Fruit fly (Drosophila melanogaster) whole organism, embryonic: ENCODE measurements around the gene Glut4EF.

Source experiments
- Adf1 ChIP-seq: fragments of 200-800 bp; sonication (Bioruptor generic); IDR thresholded peaks from 2 replicates; pipeline ENCODE4 v1.3.6; 2022; ENCODE audit warnings: missing biosample characterization, missing genetic modification characterization
- Aef1 ChIP-seq: fragments of 200-800 bp; sonication (Bioruptor generic); IDR thresholded peaks from 3 replicates; pipeline ENCODE4 v1.3.6; 2022; ENCODE audit warnings: missing biosample characterization, missing genetic modification characterization
- Asciz ChIP-seq: fragments of 200-800 bp; sonication (Bioruptor generic); optimal IDR thresholded peaks from 2 replicates; lab custom pipeline; 2017; ENCODE audit warnings: missing biosample characterization, mild to moderate bottlenecking, missing genetic modification characterization, missing genetic modification reagents
- CG10959 ChIP-seq: fragments of 200-800 bp; sonication (Bioruptor generic); IDR thresholded peaks from 2 replicates; pipeline ENCODE4 v1.3.6; 2022; ENCODE audit warnings: missing biosample characterization, missing genetic modification characterization
- CG11723 ChIP-seq: fragments of 200-800 bp; sonication (Bioruptor generic); optimal IDR thresholded peaks from 2 replicates; lab custom pipeline; 2017; ENCODE audit warnings: missing biosample characterization, mild to moderate bottlenecking, missing genetic modification characterization
- CG12299 ChIP-seq: fragments of 200-800 bp; sonication (Bioruptor generic); optimal IDR thresholded peaks from 2 replicates; lab custom pipeline; 2018; ENCODE audit warnings: missing biosample characterization, mild to moderate bottlenecking, missing genetic modification characterization
- CG14050 ChIP-seq: fragments of 200-800 bp; sonication (Bioruptor generic); IDR thresholded peaks from 3 replicates; pipeline ENCODE4 v1.3.6; 2022; ENCODE audit warnings: missing biosample characterization, missing genetic modification characterization
- CG15601 ChIP-seq: fragments of 200-800 bp; sonication (Bioruptor generic); optimal IDR thresholded peaks from 3 replicates; lab custom pipeline; 2019; ENCODE audit warnings: missing biosample characterization, mild to moderate bottlenecking, missing genetic modification characterization, moderate library complexity
- CG17568 ChIP-seq: fragments of 200-800 bp; sonication (Bioruptor generic); optimal IDR thresholded peaks from 2 replicates; lab custom pipeline; 2018; ENCODE audit warnings: missing biosample characterization, mild to moderate bottlenecking, missing genetic modification characterization, moderate library complexity
- CG2202 ChIP-seq: fragments of 200-800 bp; sonication (Bioruptor generic); optimal IDR thresholded peaks from 2 replicates; lab custom pipeline; 2018; ENCODE audit warnings: missing biosample characterization, mild to moderate bottlenecking, missing genetic modification characterization
- CG2678 ChIP-seq: fragments of 200-800 bp; sonication (Bioruptor generic); optimal IDR thresholded peaks from 3 replicates; lab custom pipeline; 2019; ENCODE audit warnings: missing biosample characterization, mild to moderate bottlenecking, missing genetic modification characterization, moderate library complexity
- CG3838 ChIP-seq: fragments of 200-800 bp; sonication (Bioruptor generic); optimal IDR thresholded peaks from 3 replicates; lab custom pipeline; 2016; ENCODE audit warnings: missing biosample characterization, missing genetic modification characterization
- CG42726 ChIP-seq: fragments of 200-800 bp; sonication (Bioruptor generic); IDR thresholded peaks from 2 replicates; pipeline ENCODE4 v1.3.6; 2022; ENCODE audit warnings: missing biosample characterization, missing genetic modification characterization; ENCODE audit not compliant: partially characterized antibody
- CG6272 ChIP-seq: fragments of 200-800 bp; sonication (Bioruptor generic); IDR thresholded peaks from 2 replicates; pipeline ENCODE4 v1.3.6; 2022; ENCODE audit warnings: missing biosample characterization, missing genetic modification characterization
- CG6813 ChIP-seq: fragments of 200-800 bp; sonication (Bioruptor generic); optimal IDR thresholded peaks from 2 replicates; lab custom pipeline; 2017; ENCODE audit warnings: missing biosample characterization, missing genetic modification characterization, mild to moderate bottlenecking, moderate library complexity, missing genetic modification reagents
- CG7271 ChIP-seq: fragments of 200-800 bp; sonication (Bioruptor generic); optimal IDR thresholded peaks from 2 replicates; lab custom pipeline; 2018; ENCODE audit warnings: missing biosample characterization, mild to moderate bottlenecking, missing genetic modification characterization, moderate library complexity
- CG7745 ChIP-seq: fragments of 200-800 bp; sonication (Bioruptor generic); optimal IDR thresholded peaks from 2 replicates; lab custom pipeline; 2018; ENCODE audit warnings: missing biosample characterization, mild to moderate bottlenecking, missing genetic modification characterization, moderate library complexity
- CG7928 ChIP-seq: fragments of 200-800 bp; sonication (Bioruptor generic); optimal IDR thresholded peaks from 2 replicates; lab custom pipeline; 2017; ENCODE audit warnings: missing biosample characterization, mild to moderate bottlenecking, missing genetic modification characterization
- CG8281 ChIP-seq: fragments of 200-800 bp; sonication (Bioruptor generic); optimal IDR thresholded peaks from 2 replicates; lab custom pipeline; 2018; ENCODE audit warnings: missing biosample characterization, mild to moderate bottlenecking, missing genetic modification characterization, moderate library complexity
- CoRest ChIP-seq: fragments of 200-800 bp; sonication (Bioruptor generic); optimal IDR thresholded peaks from 3 replicates; lab custom pipeline; 2018; ENCODE audit warnings: missing biosample characterization, mild to moderate bottlenecking, missing genetic modification characterization, moderate library complexity
- Dek ChIP-seq: fragments of 200-800 bp; sonication (Bioruptor generic); optimal IDR thresholded peaks from 3 replicates; lab custom pipeline; 2019; ENCODE audit warnings: missing biosample characterization, mild to moderate bottlenecking, missing genetic modification characterization, moderate library complexity
- Dip2 ChIP-seq: fragments of 200-800 bp; sonication (Bioruptor generic); IDR thresholded peaks from 2 replicates; pipeline ENCODE4 v1.3.6; 2022; ENCODE audit warnings: missing biosample characterization, missing genetic modification characterization
- ERR ChIP-seq: fragments of 200-800 bp; sonication (Bioruptor generic); optimal IDR thresholded peaks from 2 replicates; lab custom pipeline; 2016; ENCODE audit warnings: missing biosample characterization, missing genetic modification characterization
- GATAe ChIP-seq: fragments of 200-800 bp; sonication (Bioruptor generic); conservative IDR thresholded peaks from 2 replicates; pipeline ENCODE4 v1.3.6; 2022; ENCODE audit warnings: missing biosample characterization, missing genetic modification characterization
- Gug ChIP-seq: fragments of 200-800 bp; sonication (Bioruptor generic); IDR thresholded peaks from 4 replicates; pipeline ENCODE4 v1.3.6; 2022; ENCODE audit warnings: missing biosample characterization, missing genetic modification characterization
- HmgD ChIP-seq: fragments of 200-800 bp; sonication (Bioruptor generic); optimal IDR thresholded peaks from 3 replicates; lab custom pipeline; 2016; ENCODE audit warnings: missing biosample characterization, missing genetic modification characterization
- Hsf ChIP-seq: fragments of 200-800 bp; sonication (Bioruptor generic); optimal IDR thresholded peaks from 3 replicates; lab custom pipeline; 2016; ENCODE audit warnings: missing biosample characterization, missing genetic modification characterization
- Lpt ChIP-seq: fragments of >200 bp; optimal IDR thresholded peaks from 2 replicates; lab custom pipeline; 2018; ENCODE audit warnings: missing biosample characterization, missing genetic modification characterization
- Sin3A ChIP-seq: fragments of >200 bp; optimal IDR thresholded peaks from 2 replicates; lab custom pipeline; 2018
- Ssrp ChIP-seq: fragments of 200-800 bp; sonication (Bioruptor generic); optimal IDR thresholded peaks from 2 replicates; lab custom pipeline; 2018; ENCODE audit warnings: missing biosample characterization, mild to moderate bottlenecking, missing genetic modification characterization, moderate library complexity
- Usf ChIP-seq: fragments of 200-800 bp; sonication (Bioruptor generic); optimal IDR thresholded peaks from 2 replicates; lab custom pipeline; 2017; ENCODE audit warnings: missing genotype, missing biosample characterization, missing genetic modification characterization
- al ChIP-seq: fragments of 200-800 bp; sonication (Bioruptor generic); IDR thresholded peaks from 2 replicates; pipeline ENCODE4 v1.3.6; 2022; ENCODE audit warnings: missing biosample characterization, missing genetic modification characterization
- bcd ChIP-seq: fragments of 200-800 bp; sonication (Bioruptor generic); optimal IDR thresholded peaks from 2 replicates; lab custom pipeline; 2017; ENCODE audit warnings: missing biosample characterization, mild to moderate bottlenecking, missing genetic modification characterization
- disco-r ChIP-seq: fragments of 200-800 bp; sonication (Bioruptor generic); optimal IDR thresholded peaks from 2 replicates; lab custom pipeline; 2016; ENCODE audit warnings: missing biosample characterization, missing genetic modification characterization
- dm ChIP-seq: fragments of 200-800 bp; sonication (Bioruptor generic); optimal IDR thresholded peaks from 3 replicates; lab custom pipeline; 2016; ENCODE audit warnings: missing biosample characterization, missing genetic modification characterization
- fru ChIP-seq: fragments of >200 bp; optimal IDR thresholded peaks from 2 replicates; lab custom pipeline; 2017
- ham ChIP-seq: fragments of 200-800 bp; sonication (Bioruptor generic); IDR thresholded peaks from 2 replicates; pipeline ENCODE4 v1.3.6; 2022; ENCODE audit warnings: missing biosample characterization, missing genetic modification characterization
- lola ChIP-seq, 3 experiments: fragments of >200 bp in 2 of 3; fragments of 200-800 bp in 1 of 3; sonication (Bioruptor generic) in 1 of 3; optimal IDR thresholded peaks; 2 replicates each; lab custom pipeline; 2017 to 2019; ENCODE audit warnings: missing biosample characterization in 3 of 3, missing genetic modification characterization in 3 of 3, mild to moderate bottlenecking in 1 of 3, moderate library complexity in 1 of 3
- mirr ChIP-seq: fragments of 200-800 bp; sonication (Bioruptor generic); optimal IDR thresholded peaks from 3 replicates; lab custom pipeline; 2018; ENCODE audit warnings: missing biosample characterization, mild to moderate bottlenecking, missing genetic modification characterization
- p53 ChIP-seq: fragments of 200-800 bp; sonication (Bioruptor generic); optimal IDR thresholded peaks from 2 replicates; lab custom pipeline; 2016; ENCODE audit warnings: missing biosample characterization, missing genetic modification characterization
- prd ChIP-seq, 3 experiments: fragments of >200 bp in 2 of 3; fragments of 200-800 bp in 1 of 3; sonication (Bioruptor generic) in 1 of 3; optimal IDR thresholded peaks in 2 of 3; IDR thresholded peaks in 1 of 3; 2 replicates in 2 of 3; 3 replicates in 1 of 3; pipeline versions ENCODE4 v1.3.6 to Lab custom; 2017 to 2022; ENCODE audit warnings: missing biosample characterization in 1 of 3, missing genetic modification characterization in 1 of 3
- ro ChIP-seq: fragments of 200-800 bp; sonication (Bioruptor generic); IDR thresholded peaks from 2 replicates; pipeline ENCODE4 v1.3.6; 2022; ENCODE audit warnings: missing biosample characterization, missing genetic modification characterization
- sens-2 ChIP-seq: fragments of 200-800 bp; sonication (Bioruptor generic); IDR thresholded peaks from 2 replicates; pipeline ENCODE4 v1.3.6; 2022; ENCODE audit warnings: missing biosample characterization, missing genetic modification characterization
- slp2 ChIP-seq: fragments of 200-800 bp; sonication (Bioruptor generic); optimal IDR thresholded peaks from 2 replicates; lab custom pipeline; 2016; ENCODE audit warnings: missing biosample characterization, missing genetic modification characterization
- so ChIP-seq: fragments of 200-800 bp; sonication (Bioruptor generic); IDR thresholded peaks from 3 replicates; pipeline ENCODE4 v1.3.6; 2022; ENCODE audit warnings: missing biosample characterization, missing genetic modification characterization
- sob ChIP-seq: fragments of 200-800 bp; sonication (Bioruptor generic); IDR thresholded peaks from 2 replicates; pipeline ENCODE4 v1.3.6; 2022; ENCODE audit warnings: missing biosample characterization, missing genetic modification characterization
- stwl ChIP-seq: fragments of 200-800 bp; sonication (Bioruptor generic); optimal IDR thresholded peaks from 3 replicates; lab custom pipeline; 2018; ENCODE audit warnings: missing biosample characterization, mild to moderate bottlenecking, missing genetic modification characterization, moderate library complexity
- trem ChIP-seq: fragments of 200-800 bp; optimal IDR thresholded peaks from 3 replicates; lab custom pipeline; 2019; ENCODE audit warnings: missing biosample characterization, mild to moderate bottlenecking, missing genetic modification characterization, moderate library complexity
- unc-4 ChIP-seq: fragments of 200-800 bp; sonication (Bioruptor generic); IDR thresholded peaks from 2 replicates; pipeline ENCODE4 v1.3.6; 2022; ENCODE audit warnings: missing biosample characterization, missing genetic modification characterization; ENCODE audit not compliant: partially characterized antibody
- wdn ChIP-seq: fragments of 200-800 bp; sonication (Bioruptor generic); IDR thresholded peaks from 2 replicates; pipeline ENCODE4 v1.3.6; 2022; ENCODE audit warnings: missing biosample characterization, missing genetic modification characterization
- zf30C ChIP-seq: fragments of 200-800 bp; sonication (Bioruptor generic); optimal IDR thresholded peaks from 3 replicates; lab custom pipeline; 2018; ENCODE audit warnings: missing biosample characterization, mild to moderate bottlenecking, missing genetic modification characterization

The Glut4EF gene

DNA sequence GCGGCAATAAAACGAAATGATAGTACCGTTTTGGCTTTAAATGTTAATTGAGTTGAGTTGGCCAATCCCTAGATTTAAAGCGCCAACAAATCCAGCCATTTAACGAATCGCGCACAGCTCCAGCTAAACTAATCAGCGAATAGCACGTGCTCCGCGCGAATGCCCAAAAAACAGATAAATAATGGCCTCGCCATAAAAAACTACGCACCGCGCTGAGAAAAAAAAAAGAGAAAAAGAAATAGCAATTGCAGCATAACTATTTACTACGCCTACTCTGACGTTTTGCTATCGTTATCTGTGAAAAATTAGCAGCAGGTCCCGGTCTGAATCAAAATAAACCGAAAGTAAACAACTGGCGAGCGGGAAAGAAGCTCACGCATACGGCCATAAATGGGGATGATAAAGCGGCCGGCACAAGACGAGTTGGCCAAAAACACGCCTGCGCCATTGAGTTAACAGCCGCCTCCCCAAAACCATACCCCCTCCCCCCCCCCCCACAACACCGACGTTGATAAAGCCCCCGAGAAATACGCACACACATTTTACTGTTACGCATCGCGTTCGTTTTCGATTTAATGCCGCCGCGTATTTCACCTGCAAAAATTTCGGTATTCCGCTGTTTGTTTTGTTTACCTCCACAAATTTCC lies 65.0 kb downstream of the Glut4EF start (continued):
- TF ChIP-seq lola (GFP tag; optimal IDR thresholded peaks at IDR 0.05; lab: Kevin White, UChicago) (no peak), CG2202 (tag; lab: Kevin White, UChicago) (no peak), CG17568 (GFP tag; lab: Kevin White, UChicago) (no peak), Usf (GFP tag; lab: Kevin White, UChicago) (no peak), mirr (GFP tag; lab: Kevin White, UChicago) (peak; percentile 58), Hsf (GFP tag; lab: Kevin White, UChicago) (no peak), Lpt (no peak), fru (lab: Kevin White, UChicago) (no peak), Gug (no peak), ERR (GFP tag; lab: Kevin White, UChicago) (no peak), bcd (no peak), ham (GFP tag; lab: Robert Waterston, UW) (no peak), CG42726 (GFP tag; lab: Robert Waterston, UW) (no peak), Asciz (GFP tag; lab: Kevin White, UChicago) (no peak), CG6813 (GFP tag; lab: Kevin White, UChicago) (no peak), prd (optimal IDR thresholded peaks at IDR 0.05; lab: Kevin White, UChicago) (no peak), prd (GFP tag; IDR thresholded peaks at IDR 0.05; lab: Robert Waterston, UW) (no peak), GATAe (peak; percentile 58), p53 (GFP tag; lab: Kevin White, UChicago) (no peak), CG6272 (no peak), CG15601 (tag; lab: Kevin White, UChicago) (no peak), CG11723 (GFP tag; lab: Kevin White, UChicago) (no peak), zf30C (GFP tag; lab: Kevin White, UChicago) (no peak), Dip2 (GFP tag; lab: Robert Waterston, UW) (no peak), unc-4 (GFP tag; lab: Robert Waterston, UW) (no peak), Adf1 (peak; percentile 48; the same call in 1 of the 2 replicates), CG8281 (tag; lab: Kevin White, UChicago) (no peak), CG7271 (tag; lab: Kevin White, UChicago) (no peak), Sin3A (lab: Kevin White, UChicago) (no peak), CG14050 (GFP tag; lab: Robert Waterston, UW) (no peak), sob (no peak), ro (GFP tag; lab: Robert Waterston, UW) (no peak), CG2678 (tag; lab: Kevin White, UChicago) (peak; percentile 30), CoRest (tag; lab: Kevin White, UChicago) (no peak), CG7928 (GFP tag; lab: Kevin White, UChicago) (no peak), wdn (no peak), trem (tag; lab: Kevin White, UChicago) (no peak), HmgD (GFP tag; lab: Kevin White, UChicago) (no peak), disco-r (GFP tag; lab: Kevin White, UChicago) (no peak), al (GFP tag; lab: Robert Waterston, UW) (no peak), Ssrp (tag; lab: Kevin White, UChicago) (no peak), CG7745 (no peak), CG12299 (tag; lab: Kevin White, UChicago) (no peak), so (GFP tag; lab: Robert Waterston, UW) (no peak), stwl (tag; lab: Kevin White, UChicago) (no peak), dm (GFP tag; lab: Kevin White, UChicago) (no peak), Aef1 (GFP tag; lab: Robert Waterston, UW) (no peak), slp2 (GFP tag; lab: Kevin White, UChicago) (no peak), CG10959 (GFP tag; lab: Robert Waterston, UW) (no peak), CG3838 (GFP tag; lab: Kevin White, UChicago) (no peak), Dek (tag; lab: Kevin White, UChicago) (no peak), sens-2 (GFP tag; lab: Robert Waterston, UW) (no peak)
